ENCODE assay signal across 6 fruit fly cellular contexts in genomic region chr3R:5547464-5547943, dm6.
TF ChIP-seq lines count a peak whose summit lies in the region.

CG2519 (minus strand) TSS chr3R:5547775.

- TF ChIP-seq CTCF in S2 (optimal IDR thresholded peaks at IDR 0.05; lab: Kevin White, UChicago), result peak; percentile 30 to 44
- no peak for TF ChIP-seq CTCF in whole organism, embryonic (GFP tag; optimal IDR thresholded peaks at IDR 0.05; lab: Kevin White, UChicago)

TF ChIP-seq in whole organism, adult, 20 proteins besides CTCF, POLR2A, EP300 and RAD21 (continues in another document):
- TF ChIP-seq CG14711 (tag; optimal IDR thresholded peaks at IDR 0.05; lab: Kevin White, UChicago), result peak; percentile 37
- TF ChIP-seq kay (GFP tag; lab: Kevin White, UChicago; ENCODE audit: borderline replicate concordance), result no peak
- TF ChIP-seq cnc (optimal IDR thresholded peaks at IDR 0.05; lab: Kevin White, UChicago), result no peak
- no peak for TF ChIP-seq Hr96 (GFP tag; optimal IDR thresholded peaks at IDR 0.05; lab: Kevin White, UChicago)
- peak; percentile 21 for TF ChIP-seq Crg-1 (GFP tag; optimal IDR thresholded peaks at IDR 0.05; lab: Kevin White, UChicago)
- peak; percentile 56 for TF ChIP-seq CG7045 (GFP tag; optimal IDR thresholded peaks at IDR 0.05; lab: Kevin White, UChicago)
- peak; percentile 27 for TF ChIP-seq CG1620 (GFP tag; optimal IDR thresholded peaks at IDR 0.05; lab: Kevin White, UChicago)
- TF ChIP-seq Clk (GFP tag; optimal IDR thresholded peaks at IDR 0.05; lab: Kevin White, UChicago), result no peak
- peak; percentile 70 for TF ChIP-seq cic (GFP tag; optimal IDR thresholded peaks at IDR 0.05; lab: Kevin White, UChicago)
- peak; percentile 65 for TF ChIP-seq Mnt (GFP tag; optimal IDR thresholded peaks at IDR 0.05; lab: Kevin White, UChicago)
- no peak for TF ChIP-seq CG5204 (GFP tag; optimal IDR thresholded peaks at IDR 0.05; lab: Kevin White, UChicago)
- TF ChIP-seq ovo (GFP tag; optimal IDR thresholded peaks at IDR 0.05; lab: Kevin White, UChicago), result peak; percentile 38
- no peak for TF ChIP-seq CG33017 (tag; optimal IDR thresholded peaks at IDR 0.05; lab: Kevin White, UChicago)
- no peak for TF ChIP-seq toe (GFP tag; optimal IDR thresholded peaks at IDR 0.05; lab: Kevin White, UChicago)
- TF ChIP-seq tj (GFP tag; optimal IDR thresholded peaks at IDR 0.05; lab: Kevin White, UChicago), result peak; percentile 54
- peak; percentile 16 for TF ChIP-seq CG12768 (GFP tag; optimal IDR thresholded peaks at IDR 0.05; lab: Kevin White, UChicago)
- TF ChIP-seq CG7101 (tag; optimal IDR thresholded peaks at IDR 0.05; lab: Kevin White, UChicago), result peak; percentile 50
- peak; percentile 44 for TF ChIP-seq CG11617 (GFP tag; optimal IDR thresholded peaks at IDR 0.05; lab: Kevin White, UChicago)

TF ChIP-seq in whole organism, embryonic, 481 proteins besides CTCF, POLR2A, EP300 and RAD21 (continues in another document):
- peak; percentile 91 for TF ChIP-seq CG13287 (GFP tag; IDR thresholded peaks at IDR 0.05; lab: Robert Waterston, UW; ENCODE audit: partially characterized antibody)
- peak; percentile 47 for TF ChIP-seq B-H2 (GFP tag; optimal IDR thresholded peaks at IDR 0.05; lab: Kevin White, UChicago)
- no peak for TF ChIP-seq lbe (GFP tag; optimal IDR thresholded peaks at IDR 0.05; lab: Kevin White, UChicago)
- TF ChIP-seq mam (GFP tag; optimal IDR thresholded peaks at IDR 0.05; lab: Kevin White, UChicago), result peak; percentile 73
- no peak for TF ChIP-seq Lim3 (GFP tag; IDR thresholded peaks at IDR 0.05; lab: Robert Waterston, UW)
- peak; percentile 34 for TF ChIP-seq CG16863 (GFP tag; optimal IDR thresholded peaks at IDR 0.05; lab: Kevin White, UChicago)
- peak; percentile 48 for TF ChIP-seq CG4282 (GFP tag; optimal IDR thresholded peaks at IDR 0.05; lab: Kevin White, UChicago)
- TF ChIP-seq Ravus (GFP tag; IDR thresholded peaks at IDR 0.05; lab: Robert Waterston, UW), result no peak; the same call in 1 of the 2 replicates
- no peak for TF ChIP-seq CG12236 (GFP tag; optimal IDR thresholded peaks at IDR 0.05; lab: Kevin White, UChicago)
- no peak for TF ChIP-seq CG14965 (GFP tag; optimal IDR thresholded peaks at IDR 0.05; lab: Kevin White, UChicago; ENCODE audit: borderline replicate concordance)
- peak; percentile 39 for TF ChIP-seq pum (GFP tag; optimal IDR thresholded peaks at IDR 0.05; lab: Kevin White, UChicago)
- peak; percentile 62; the same call in 1 of the 2 replicates for TF ChIP-seq onecut (GFP tag; IDR thresholded peaks at IDR 0.05; lab: Robert Waterston, UW)
- TF ChIP-seq fru (optimal IDR thresholded peaks at IDR 0.05; lab: Kevin White, UChicago), result no peak
- no peak for TF ChIP-seq CG18599 (GFP tag; optimal IDR thresholded peaks at IDR 0.05; lab: Kevin White, UChicago)
- no peak for TF ChIP-seq BtbVII (GFP tag; optimal IDR thresholded peaks at IDR 0.05; lab: Kevin White, UChicago)
- peak; percentile 77; the same call in 1 of the 2 replicates for TF ChIP-seq wdn (GFP tag; IDR thresholded peaks at IDR 0.05; lab: Robert Waterston, UW)
- peak; percentile 95 for TF ChIP-seq CG16813 (GFP tag; IDR thresholded peaks at IDR 0.05; lab: Robert Waterston, UW; ENCODE audit: partially characterized antibody)

TF ChIP-seq in whole organism, prepupa, 60 proteins besides CTCF, POLR2A, EP300 and RAD21:
- TF ChIP-seq esn (GFP tag; optimal IDR thresholded peaks at IDR 0.05; lab: Kevin White, UChicago), result peak; percentile 54
- peak; percentile 43 for TF ChIP-seq CG31627 (GFP tag; optimal IDR thresholded peaks at IDR 0.05; lab: Kevin White, UChicago)
- peak; percentile 47 for TF ChIP-seq Sox14 (GFP tag; optimal IDR thresholded peaks at IDR 0.05; lab: Kevin White, UChicago)
- TF ChIP-seq CG11294 (GFP tag; IDR thresholded peaks at IDR 0.05; lab: Robert Waterston, UW), result 0 out of 2 replicates have a peak, but pooled peaks have one; percentile 7
- peak; percentile 43 for TF ChIP-seq lz (GFP tag; optimal IDR thresholded peaks at IDR 0.05; lab: Kevin White, UChicago)
- peak; percentile 48 for TF ChIP-seq CG3032 (tag; optimal IDR thresholded peaks at IDR 0.05; lab: Kevin White, UChicago)
- TF ChIP-seq cyc (GFP tag; optimal IDR thresholded peaks at IDR 0.05; lab: Kevin White, UChicago), result peak; percentile 58
- no peak for TF ChIP-seq CG6808 (GFP tag; optimal IDR thresholded peaks at IDR 0.05; lab: Kevin White, UChicago)
- no peak for TF ChIP-seq pdm3 (GFP tag; optimal IDR thresholded peaks at IDR 0.05; lab: Kevin White, UChicago)
- peak; percentile 18 for TF ChIP-seq CG6792 (GFP tag; optimal IDR thresholded peaks at IDR 0.05; lab: Kevin White, UChicago)
- TF ChIP-seq CG15336 (GFP tag; IDR thresholded peaks at IDR 0.05; lab: Robert Waterston, UW), result peak; percentile 25; the same call in 1 of the 2 replicates
- peak; percentile 32 for TF ChIP-seq Ets21C (GFP tag; optimal IDR thresholded peaks at IDR 0.05; lab: Kevin White, UChicago)
- TF ChIP-seq ss (GFP tag; optimal IDR thresholded peaks at IDR 0.05; lab: Kevin White, UChicago), result no peak

TF ChIP-seq in whole organism, pupa, 21 proteins besides CTCF, POLR2A, EP300 and RAD21:
- 0 out of 2 replicates have a peak, but pooled peaks have one; percentile 29 for TF ChIP-seq rn (GFP tag; IDR thresholded peaks at IDR 0.05; lab: Robert Waterston, UW)
- TF ChIP-seq CG9948 (tag; optimal IDR thresholded peaks at IDR 0.05; lab: Kevin White, UChicago), result no peak
- TF ChIP-seq CG4496 (GFP tag; IDR thresholded peaks at IDR 0.05; lab: Robert Waterston, UW), result peak; percentile 48; the same call in 2 of the 3 replicates
- no peak for TF ChIP-seq CG17806 (tag; optimal IDR thresholded peaks at IDR 0.05; lab: Kevin White, UChicago)
- no peak for TF ChIP-seq CG15710 (tag; optimal IDR thresholded peaks at IDR 0.05; lab: Kevin White, UChicago)
- TF ChIP-seq CG12605 (GFP tag; IDR thresholded peaks at IDR 0.05; lab: Robert Waterston, UW), result peak; percentile 42; the same call in 1 of the 2 replicates

TF ChIP-seq in whole organism, wandering third instar larva, 38 proteins besides CTCF, POLR2A, EP300 and RAD21:
- peak; percentile 42 for TF ChIP-seq ey (GFP tag; optimal IDR thresholded peaks at IDR 0.05; lab: Kevin White, UChicago)
- no peak for TF ChIP-seq sage (GFP tag; optimal IDR thresholded peaks at IDR 0.05; lab: Kevin White, UChicago)
- TF ChIP-seq OdsH (GFP tag; optimal IDR thresholded peaks at IDR 0.05; lab: Kevin White, UChicago), result peak; percentile 32
- TF ChIP-seq Jra (GFP tag; optimal IDR thresholded peaks at IDR 0.05; lab: Kevin White, UChicago), result no peak
- TF ChIP-seq Hr78 (GFP tag; optimal IDR thresholded peaks at IDR 0.05; lab: Kevin White, UChicago), result no peak
- peak; percentile 87 for TF ChIP-seq h (GFP tag; optimal IDR thresholded peaks at IDR 0.05; lab: Kevin White, UChicago)
- no peak for TF ChIP-seq N (GFP tag; optimal IDR thresholded peaks at IDR 0.05; lab: Kevin White, UChicago)
- no peak for TF ChIP-seq Hnf4 (GFP tag; optimal IDR thresholded peaks at IDR 0.05; lab: Kevin White, UChicago)
- no peak for TF ChIP-seq dl (GFP tag; optimal IDR thresholded peaks at IDR 0.05; lab: Kevin White, UChicago; ENCODE audit: insufficient read depth in 1 of 2, partially characterized antibody in 2 of 2)
- TF ChIP-seq dsf (GFP tag; optimal IDR thresholded peaks at IDR 0.05; lab: Kevin White, UChicago; ENCODE audit: borderline replicate concordance), result no peak
- TF ChIP-seq rgr (GFP tag; optimal IDR thresholded peaks at IDR 0.05; lab: Kevin White, UChicago), result no peak
- no peak for TF ChIP-seq br (GFP tag; optimal IDR thresholded peaks at IDR 0.05; lab: Kevin White, UChicago)
- TF ChIP-seq psq (GFP tag; optimal IDR thresholded peaks at IDR 0.05; lab: Kevin White, UChicago), result no peak
- TF ChIP-seq GATAd (GFP tag; optimal IDR thresholded peaks at IDR 0.05; lab: Kevin White, UChicago), result no peak
- TF ChIP-seq Sp1 (GFP tag; optimal IDR thresholded peaks at IDR 0.05; lab: Kevin White, UChicago), result no peak
- peak; percentile 38 for TF ChIP-seq CG9705 (GFP tag; optimal IDR thresholded peaks at IDR 0.05; lab: Kevin White, UChicago)
- no peak for TF ChIP-seq pan (optimal IDR thresholded peaks at IDR 0.05; lab: Kevin White, UChicago)
- no peak for TF ChIP-seq CrebA (GFP tag; optimal IDR thresholded peaks at IDR 0.05; lab: Kevin White, UChicago; ENCODE audit: borderline replicate concordance)
- TF ChIP-seq lola (GFP tag; optimal IDR thresholded peaks at IDR 0.05; lab: Kevin White, UChicago), result no peak
- peak in 1 of 2 experiments; percentile 69 for TF ChIP-seq foxo (GFP tag; optimal IDR thresholded peaks at IDR 0.05; lab: Kevin White, UChicago)
- no peak for TF ChIP-seq CG32264 (GFP tag; optimal IDR thresholded peaks at IDR 0.05; lab: Kevin White, UChicago)
- TF ChIP-seq Vsx2 (GFP tag; optimal IDR thresholded peaks at IDR 0.05; lab: Kevin White, UChicago; ENCODE audit: partially characterized antibody), result no peak
- TF ChIP-seq Abd-B (GFP tag; optimal IDR thresholded peaks at IDR 0.05; lab: Kevin White, UChicago), result no peak
- TF ChIP-seq fru (GFP tag; optimal IDR thresholded peaks at IDR 0.05; lab: Kevin White, UChicago), result no peak
- no peak for TF ChIP-seq brk (GFP tag; optimal IDR thresholded peaks at IDR 0.05; lab: Kevin White, UChicago)
- TF ChIP-seq Myc (optimal IDR thresholded peaks at IDR 0.05; lab: Kevin White, UChicago), result peak; percentile 69
- no peak for TF ChIP-seq tai (GFP tag; optimal IDR thresholded peaks at IDR 0.05; lab: Kevin White, UChicago)
- TF ChIP-seq Dfd (GFP tag; optimal IDR thresholded peaks at IDR 0.05; lab: Kevin White, UChicago), result no peak
- TF ChIP-seq dmrt93B (GFP tag; optimal IDR thresholded peaks at IDR 0.05; lab: Kevin White, UChicago), result no peak
- peak; percentile 62 for TF ChIP-seq woc (GFP tag; optimal IDR thresholded peaks at IDR 0.05; lab: Kevin White, UChicago)
- no peak for TF ChIP-seq jim (GFP tag; optimal IDR thresholded peaks at IDR 0.05; lab: Kevin White, UChicago)
- no peak for TF ChIP-seq usp (GFP tag; optimal IDR thresholded peaks at IDR 0.05; lab: Kevin White, UChicago)
- no peak for TF ChIP-seq HLH106 (tag; optimal IDR thresholded peaks at IDR 0.05; lab: Kevin White, UChicago)
- TF ChIP-seq Mio (GFP tag; optimal IDR thresholded peaks at IDR 0.05; lab: Kevin White, UChicago), result no peak
- TF ChIP-seq sv (GFP tag; optimal IDR thresholded peaks at IDR 0.05; lab: Kevin White, UChicago), result peak; percentile 44
- TF ChIP-seq Rel (GFP tag; optimal IDR thresholded peaks at IDR 0.05; lab: Kevin White, UChicago), result no peak
- TF ChIP-seq Rel (tag; optimal IDR thresholded peaks at IDR 0.05; lab: Kevin White, UChicago), result peak; percentile 41
- TF ChIP-seq Hr83 (GFP tag; optimal IDR thresholded peaks at IDR 0.05; lab: Kevin White, UChicago; ENCODE audit: poor library complexity, severe bottlenecking), result peak; percentile 87
- TF ChIP-seq Dif (GFP tag; optimal IDR thresholded peaks at IDR 0.05; lab: Kevin White, UChicago; ENCODE audit: partially characterized antibody), result peak; percentile 31
